Fruit fly (Drosophila melanogaster): Measurements from ENCODE around the gene CG1638.

DNA sequence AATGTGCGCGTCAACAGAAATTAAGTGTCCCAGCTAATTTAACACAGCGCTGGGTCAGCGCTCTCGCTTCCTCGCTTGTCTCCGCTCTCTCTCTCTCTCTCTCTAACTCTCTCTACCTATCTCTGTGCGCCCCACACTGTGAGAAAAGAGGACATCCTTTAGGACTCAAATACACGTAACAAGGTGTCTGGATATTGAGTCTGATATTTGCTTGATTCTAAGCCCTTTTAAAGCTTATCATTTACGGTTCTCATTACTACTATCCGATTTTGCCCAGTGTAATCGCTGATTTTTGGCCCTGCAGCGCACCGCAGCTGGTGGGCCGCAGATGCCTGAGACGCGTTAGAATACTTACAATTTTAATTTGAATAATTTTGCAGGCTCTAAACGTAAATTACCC is 46.1 kb downstream of the CG1638 start:
- TF ChIP-seq CG8478 (optimal IDR thresholded peaks at IDR 0.05) (no peak), CTCF (optimal IDR thresholded peaks at IDR 0.05) (no peak)

All from S2 (cell line).